Fruit fly (Drosophila melanogaster) whole organism, wandering third instar larva: ENCODE data around the gene sl.
A peak's percentile ranks its signal among the peaks of the same experiment; 100 is the strongest.

Experiments used
- Abd-B ChIP-seq: fragments of >200 bp; optimal IDR thresholded peaks from 2 replicates; lab custom pipeline; 2017; ENCODE audit warnings: missing biosample characterization, missing genetic modification characterization
- CG9705 ChIP-seq: fragments of 200-800 bp; sonication (Bioruptor generic); optimal IDR thresholded peaks from 2 replicates; lab custom pipeline; 2018; ENCODE audit warnings: missing biosample characterization, mild to moderate bottlenecking, missing genetic modification characterization
- CrebA ChIP-seq: fragments of 200-800 bp; sonication (Bioruptor generic); optimal IDR thresholded peaks from 2 replicates; lab custom pipeline; 2016; ENCODE audit warnings: missing biosample characterization, mild to moderate bottlenecking, missing genetic modification characterization, borderline replicate concordance
- Dif ChIP-seq: fragments of 200-275, 200-300 bp; sonication (Bioruptor generic); optimal IDR thresholded peaks from 2 replicates; lab custom pipeline; 2018; ENCODE audit warnings: missing biosample characterization, missing genetic modification characterization; ENCODE audit not compliant: partially characterized antibody
- GATAd ChIP-seq: sonication (Bioruptor generic); optimal IDR thresholded peaks from 2 replicates; lab custom pipeline; 2016; ENCODE audit warnings: missing biosample characterization, missing genetic modification characterization
- HLH106 ChIP-seq: fragments of 200-800 bp; optimal IDR thresholded peaks from 3 replicates; lab custom pipeline; 2019; ENCODE audit warnings: missing biosample characterization, mild to moderate bottlenecking, missing genetic modification characterization, moderate library complexity
- Hnf4 ChIP-seq: fragments of 200-800 bp; sonication (Bioruptor generic); optimal IDR thresholded peaks from 2 replicates; lab custom pipeline; 2016; ENCODE audit warnings: missing biosample characterization, mild to moderate bottlenecking, missing genetic modification characterization
- Hr78 ChIP-seq: fragments of >200 bp; optimal IDR thresholded peaks from 2 replicates; lab custom pipeline; 2017; ENCODE audit warnings: missing biosample characterization, missing genetic modification characterization
- Jra ChIP-seq: sonication (Bioruptor generic); optimal IDR thresholded peaks from 2 replicates; lab custom pipeline; 2016; ENCODE audit warnings: missing biosample characterization, missing genetic modification characterization
- Myc ChIP-seq: fragments of >200 bp; optimal IDR thresholded peaks from 2 replicates; lab custom pipeline; 2017
- N ChIP-seq: fragments of >200 bp; optimal IDR thresholded peaks from 2 replicates; lab custom pipeline; 2018; ENCODE audit warnings: missing biosample characterization, missing external identifiers, missing genetic modification characterization
- OdsH ChIP-seq: fragments of 200-800 bp; sonication (Bioruptor generic); optimal IDR thresholded peaks from 2 replicates; lab custom pipeline; 2016; ENCODE audit warnings: missing biosample characterization, mild to moderate bottlenecking, missing genetic modification characterization
- Rel ChIP-seq, 2 experiments: fragments of 200-800 bp; sonication (Bioruptor generic) in 1 of 2; optimal IDR thresholded peaks; 2 replicates in 1 of 2; 3 replicates in 1 of 2; lab custom pipeline; 2016 to 2019; ENCODE audit warnings: mild to moderate bottlenecking in 2 of 2, missing biosample characterization in 2 of 2, missing genetic modification characterization in 2 of 2, moderate library complexity in 1 of 2
- Sp1 ChIP-seq: fragments of 200-800 bp; sonication (Bioruptor generic); optimal IDR thresholded peaks from 3 replicates; lab custom pipeline; 2019; ENCODE audit warnings: missing biosample characterization, mild to moderate bottlenecking, missing genetic modification characterization, moderate library complexity
- Vsx2 ChIP-seq: fragments of 200-300, 225-300 bp; sonication (Bioruptor generic); optimal IDR thresholded peaks from 2 replicates; lab custom pipeline; 2018; ENCODE audit warnings: missing biosample characterization, missing genetic modification characterization; ENCODE audit not compliant: partially characterized antibody
- brk ChIP-seq: fragments of 200-800 bp; sonication (Bioruptor generic); optimal IDR thresholded peaks from 2 replicates; lab custom pipeline; 2016; ENCODE audit warnings: missing biosample characterization, mild to moderate bottlenecking, missing genetic modification characterization
- dl ChIP-seq, 2 experiments: fragments of 175-275, 200-275 bp in 1 of 2; fragments of 200-275 bp in 1 of 2; sonication (Bioruptor generic); optimal IDR thresholded peaks; lab custom pipeline; 2018; ENCODE audit warnings: mild to moderate bottlenecking in 2 of 2, missing biosample characterization in 2 of 2, missing genetic modification characterization in 2 of 2, moderate library complexity in 2 of 2; ENCODE audit not compliant: partially characterized antibody in 2 of 2, insufficient read depth in 1 of 2
- dmrt93B ChIP-seq: fragments of 200-800 bp; sonication (Bioruptor generic); optimal IDR thresholded peaks from 2 replicates; lab custom pipeline; 2018; ENCODE audit warnings: missing biosample characterization, mild to moderate bottlenecking, missing genetic modification characterization
- ey ChIP-seq: fragments of 200-800 bp; sonication (Bioruptor generic); optimal IDR thresholded peaks from 2 replicates; lab custom pipeline; 2016; ENCODE audit warnings: missing biosample characterization, missing genetic modification characterization
- foxo ChIP-seq, 2 experiments: fragments of 200-800 bp; sonication (Bioruptor generic); optimal IDR thresholded peaks; 2 replicates in 1 of 2; 3 replicates in 1 of 2; lab custom pipeline; 2016 to 2017; ENCODE audit warnings: missing biosample characterization in 2 of 2, missing genetic modification characterization in 2 of 2
- fru ChIP-seq: fragments of 200-800 bp; sonication (Bioruptor generic); optimal IDR thresholded peaks from 3 replicates; lab custom pipeline; 2016; ENCODE audit warnings: missing biosample characterization, mild to moderate bottlenecking, missing genetic modification characterization
- h ChIP-seq: fragments of 200-800 bp; sonication (Bioruptor generic); optimal IDR thresholded peaks from 3 replicates; lab custom pipeline; 2016; ENCODE audit warnings: missing biosample characterization, mild to moderate bottlenecking, missing genetic modification characterization
- lola ChIP-seq: fragments of >200 bp; optimal IDR thresholded peaks from 2 replicates; lab custom pipeline; 2017; ENCODE audit warnings: missing biosample characterization, missing genetic modification characterization
- psq ChIP-seq: fragments of 200-800 bp; sonication (Bioruptor generic); optimal IDR thresholded peaks from 3 replicates; lab custom pipeline; 2017; ENCODE audit warnings: missing biosample characterization, mild to moderate bottlenecking, missing genetic modification characterization, moderate library complexity
- rgr ChIP-seq: fragments of 200-800 bp; sonication (Bioruptor generic); optimal IDR thresholded peaks from 3 replicates; lab custom pipeline; 2016; ENCODE audit warnings: missing biosample characterization, mild to moderate bottlenecking, missing genetic modification characterization
- sage ChIP-seq: fragments of 200-800 bp; sonication (Bioruptor generic); optimal IDR thresholded peaks from 2 replicates; lab custom pipeline; 2016; ENCODE audit warnings: missing biosample characterization, mild to moderate bottlenecking, missing genetic modification characterization
- sv ChIP-seq: fragments of 200-800 bp; sonication (Bioruptor generic); optimal IDR thresholded peaks from 3 replicates; lab custom pipeline; 2016; ENCODE audit warnings: missing biosample characterization, missing genetic modification characterization
- tai ChIP-seq: sonication (Bioruptor generic); optimal IDR thresholded peaks from 2 replicates; lab custom pipeline; 2016; ENCODE audit warnings: missing biosample characterization, missing genetic modification characterization
- usp ChIP-seq: fragments of >200 bp; optimal IDR thresholded peaks from 2 replicates; lab custom pipeline; 2017; ENCODE audit warnings: missing biosample characterization, missing genetic modification characterization
- woc ChIP-seq: sonication (Bioruptor generic); optimal IDR thresholded peaks from 2 replicates; lab custom pipeline; 2016; ENCODE audit warnings: missing biosample characterization, mild to moderate bottlenecking, missing genetic modification characterization

Gene sl

DNA sequence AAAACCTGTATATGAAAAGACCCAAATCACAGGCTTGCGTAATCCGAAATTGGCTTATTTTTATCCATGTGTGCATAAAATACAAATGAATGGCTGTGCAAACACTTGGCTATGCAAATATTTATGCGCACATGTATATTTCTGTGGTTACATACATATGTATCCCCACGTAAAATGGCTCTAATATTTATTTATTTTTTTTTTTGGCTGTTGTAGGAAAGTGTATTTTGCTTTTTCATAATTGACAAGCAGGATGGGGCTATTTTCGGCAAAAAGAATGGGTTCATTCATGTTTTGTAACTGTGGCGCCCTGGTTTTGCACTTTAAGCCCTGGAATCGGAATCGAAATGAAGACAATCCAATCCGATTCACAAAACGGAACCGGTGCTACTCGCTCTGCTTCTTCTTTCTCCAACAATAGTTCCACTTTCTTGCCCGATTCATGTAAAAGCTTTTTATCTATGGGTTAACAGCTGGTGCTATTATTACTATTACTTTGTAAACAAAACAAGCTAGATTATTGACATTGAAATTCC is 14.9 kb upstream of the sl start (continued):
- TF ChIP-seq Myc = no peak
- peak; percentile 12 for TF ChIP-seq CG9705
- TF ChIP-seq ey (GFP tag; lab: Kevin White, UChicago) = peak; percentile 72
- peak; percentile 25 for TF ChIP-seq Jra (GFP tag; lab: Kevin White, UChicago)
- TF ChIP-seq CrebA (GFP tag; lab: Kevin White, UChicago) = no peak
- peak; percentile 78 for TF ChIP-seq fru (GFP tag; lab: Kevin White, UChicago)
- TF ChIP-seq Vsx2 (GFP tag; lab: Kevin White, UChicago) = no peak
- TF ChIP-seq sv (GFP tag; lab: Kevin White, UChicago) = peak; percentile 31
- TF ChIP-seq lola (GFP tag; lab: Kevin White, UChicago) = no peak

DNA sequence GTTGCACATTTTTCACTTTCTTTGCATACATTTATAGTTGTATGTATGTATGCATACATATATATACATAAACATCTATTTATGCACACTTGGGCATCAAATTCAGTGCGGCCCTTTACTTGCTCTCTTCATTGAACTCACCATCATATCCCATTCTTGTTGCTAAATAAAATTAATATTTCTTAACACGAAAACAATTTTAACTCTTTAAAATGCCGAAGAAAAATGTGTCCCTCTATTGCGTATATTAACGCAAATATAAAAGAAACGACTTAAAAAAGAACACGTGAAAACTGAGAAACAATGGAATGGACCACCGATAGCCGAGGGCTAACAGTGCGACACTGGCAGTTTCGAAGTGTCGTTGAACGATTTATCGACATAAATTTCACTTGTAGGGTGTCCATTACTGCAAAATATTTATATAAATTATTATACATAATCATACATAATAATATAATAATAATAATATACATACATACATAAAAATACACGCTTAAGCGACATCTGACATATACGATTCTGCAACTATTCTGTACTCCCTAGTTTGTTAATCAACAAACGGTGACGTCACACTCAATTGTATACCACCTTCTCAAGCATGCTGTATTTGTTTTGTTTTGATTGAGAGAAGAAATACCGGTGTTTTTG is 8.7 kb downstream of the sl start, which contains the start of the genes U2af50 and PIG-Q:
Gene U2af50 (minus strand): TSS at position 370 of the 651 bp plus-strand sequence.
Gene PIG-Q (plus strand): TSS at position 474 of the 651 bp plus-strand sequence.
- TF ChIP-seq Hnf4 (GFP tag; lab: Kevin White, UChicago) (peak; percentile 76), tai (GFP tag; lab: Kevin White, UChicago) (no peak), Hr78 (GFP tag; lab: Kevin White, UChicago) (no peak), OdsH (GFP tag; lab: Kevin White, UChicago) (peak; percentile 63), Dif (GFP tag; lab: Kevin White, UChicago) (peak; percentile 5), GATAd (peak; percentile 26), h (GFP tag; lab: Kevin White, UChicago) (no peak), dmrt93B (no peak), sage (GFP tag; lab: Kevin White, UChicago) (peak; percentile 51), Myc (peak; percentile 5), foxo (GFP tag; optimal IDR thresholded peaks at IDR 0.05; lab: Kevin White, UChicago) (peak in 1 of 2 experiments; percentile 86), HLH106 (tag; lab: Kevin White, UChicago) (peak; percentile 92), rgr (GFP tag; lab: Kevin White, UChicago) (peak; percentile 82), woc (GFP tag; lab: Kevin White, UChicago) (peak; percentile 45), Sp1 (GFP tag; lab: Kevin White, UChicago) (peak; percentile 90), ey (GFP tag; lab: Kevin White, UChicago) (peak; percentile 56), CG9705 (peak; percentile 84), sv (GFP tag; lab: Kevin White, UChicago) (peak; percentile 76), Rel (GFP tag; optimal IDR thresholded peaks at IDR 0.05; lab: Kevin White, UChicago) (peak; percentile 14), Rel (tag; optimal IDR thresholded peaks at IDR 0.05; lab: Kevin White, UChicago) (peak; percentile 74), brk (GFP tag; lab: Kevin White, UChicago) (no peak), psq (GFP tag; lab: Kevin White, UChicago) (peak; percentile 82)

DNA sequence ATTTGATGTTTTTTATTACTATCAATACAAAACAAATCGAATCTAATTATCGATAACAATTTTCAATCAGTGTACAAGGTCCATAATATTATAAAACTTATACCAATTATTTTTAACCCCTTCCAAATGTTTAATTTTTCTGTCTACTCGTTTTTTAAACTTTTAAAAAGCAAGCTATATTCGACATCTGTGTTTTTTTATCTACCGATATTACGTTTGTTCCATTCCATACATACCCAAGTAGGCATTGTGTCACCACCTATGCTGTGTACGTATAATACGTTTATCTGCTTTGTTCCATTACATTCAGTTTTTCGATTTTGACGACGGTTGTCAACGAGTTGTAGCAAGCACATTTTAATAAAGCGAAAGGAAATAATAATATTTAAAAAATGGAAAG is 11.2 kb downstream of the sl start, which contains the start of gene nonA:
Gene nonA (plus strand): TSS at position 264 of the 400 bp plus-strand sequence.
- TF ChIP-seq GATAd = no peak
- peak; percentile 5 for TF ChIP-seq N (GFP tag; lab: Kevin White, UChicago)
- TF ChIP-seq fru (GFP tag; lab: Kevin White, UChicago) = peak; percentile 38
- TF ChIP-seq Vsx2 (GFP tag; lab: Kevin White, UChicago) = no peak
- TF ChIP-seq Hnf4 (GFP tag; lab: Kevin White, UChicago) = peak; percentile 20
- TF ChIP-seq usp (GFP tag; lab: Kevin White, UChicago) = no peak
- peak; percentile 54 for TF ChIP-seq woc (GFP tag; lab: Kevin White, UChicago)

DNA sequence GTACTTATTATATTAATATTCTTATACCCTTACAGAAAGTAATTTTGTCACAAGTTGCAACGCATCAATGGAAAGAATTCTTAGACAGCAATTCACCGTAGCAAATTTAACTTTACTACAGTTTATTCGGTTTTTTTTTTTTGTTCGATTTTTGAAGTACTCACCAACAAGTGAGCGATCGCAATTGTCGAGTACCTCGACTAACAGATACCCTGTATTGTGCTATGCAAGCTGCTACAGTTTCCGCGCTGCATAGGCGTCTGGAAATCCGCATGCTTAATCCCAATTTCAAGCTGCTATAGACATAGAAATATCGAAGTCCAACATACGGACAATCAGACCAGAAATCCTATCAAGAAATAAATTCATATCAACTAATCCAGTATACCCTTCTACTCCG is 18.5 kb downstream of the sl start:
- TF ChIP-seq brk (GFP tag; lab: Kevin White, UChicago) = no peak
- no peak for TF ChIP-seq foxo (GFP tag; optimal IDR thresholded peaks at IDR 0.05; lab: Kevin White, UChicago)
- TF ChIP-seq CrebA (GFP tag; lab: Kevin White, UChicago) = no peak
- TF ChIP-seq Abd-B = no peak
- TF ChIP-seq CG9705 = no peak
- TF ChIP-seq dl (GFP tag; optimal IDR thresholded peaks at IDR 0.05; lab: Kevin White, UChicago; ENCODE audit: insufficient read depth in 1 of 2, partially characterized antibody in 2 of 2) = no peak
- TF ChIP-seq Myc = no peak
- TF ChIP-seq HLH106 (tag; lab: Kevin White, UChicago) = no peak
- TF ChIP-seq woc (GFP tag; lab: Kevin White, UChicago) = no peak
- TF ChIP-seq lola (GFP tag; lab: Kevin White, UChicago) = no peak
- TF ChIP-seq Hnf4 (GFP tag; lab: Kevin White, UChicago) = no peak
